Worm (Caenorhabditis elegans) whole organism, young adult: Measurements from ENCODE around the gene F43C11.11.

Experiments used
- B0261.1 ChIP-seq: sonication (generic microtip); optimal IDR thresholded peaks from 2 replicates; lab custom pipeline; 2016; ENCODE audit warnings: mild to moderate bottlenecking, missing genetic modification characterization, moderate library complexity, missing compliant biosample characterization
- C06A6.2 ChIP-seq: fragments of 200-800 bp; sonication (Bioruptor generic); conservative IDR thresholded peaks from 2 replicates; pipeline ENCODE4 v1.3.6; 2022; ENCODE audit warnings: missing genetic modification characterization, missing compliant biosample characterization
- F10E7.11 ChIP-seq: sonication (generic microtip); optimal IDR thresholded peaks from 2 replicates; lab custom pipeline; 2017; ENCODE audit warnings: mild to moderate bottlenecking, missing genetic modification characterization, moderate library complexity, missing compliant biosample characterization
- F49E8.2 ChIP-seq: sonication (generic microtip); optimal IDR thresholded peaks from 3 replicates; lab custom pipeline; 2017; ENCODE audit warnings: missing genetic modification characterization, mild to moderate bottlenecking, missing compliant biosample characterization, antibody characterized with exemption, moderate library complexity; ENCODE audit not compliant: insufficient read depth
- F52B5.7 ChIP-seq: sonication (generic microtip); optimal IDR thresholded peaks from 2 replicates; lab custom pipeline; 2016; ENCODE audit warnings: mild to moderate bottlenecking, missing genetic modification characterization, missing compliant biosample characterization
- K11D2.4 ChIP-seq: fragments of 200-800 bp; sonication (Bioruptor generic); IDR thresholded peaks from 2 replicates; pipeline ENCODE4 v1.3.6; 2022; ENCODE audit warnings: missing genetic modification reagents, missing genetic modification characterization, missing compliant biosample characterization
- K12H6.12 ChIP-seq: fragments of 200-800 bp; sonication (Bioruptor generic); optimal IDR thresholded peaks from 2 replicates; lab custom pipeline; 2018; ENCODE audit warnings: mild to moderate bottlenecking, missing genetic modification characterization, missing compliant biosample characterization
- Y53G8AR.9 ChIP-seq: fragments of 200-800 bp; sonication (Bioruptor generic); conservative IDR thresholded peaks from 2 replicates; pipeline ENCODE4 v1.3.6; 2022; ENCODE audit warnings: missing genetic modification reagents, missing genetic modification characterization, missing compliant biosample characterization
- Y67H2A.10 ChIP-seq: fragments of 200-800 bp; sonication (Bioruptor generic); conservative IDR thresholded peaks from 2 replicates; pipeline ENCODE4 v1.3.6; 2022; ENCODE audit warnings: missing genetic modification reagents, missing genetic modification characterization, missing compliant biosample characterization
- akir-1 ChIP-seq: fragments of 200-800 bp; sonication (Bioruptor generic); optimal IDR thresholded peaks from 2 replicates; lab custom pipeline; 2018; ENCODE audit warnings: mild to moderate bottlenecking, missing genetic modification characterization, moderate library complexity, missing compliant biosample characterization
- aptf-2 ChIP-seq: fragments of 200-800 bp; sonication (Bioruptor generic); conservative IDR thresholded peaks from 2 replicates; pipeline ENCODE4 v1.3.6; 2022; ENCODE audit warnings: missing genetic modification reagents, missing genetic modification characterization, missing compliant biosample characterization
- atf-7 ChIP-seq: sonication (generic microtip); optimal IDR thresholded peaks from 2 replicates; lab custom pipeline; 2017; ENCODE audit warnings: mild to moderate bottlenecking, missing genetic modification characterization, missing compliant biosample characterization
- attf-5 ChIP-seq: fragments of 200-800 bp; sonication (Bioruptor generic); optimal IDR thresholded peaks from 2 replicates; lab custom pipeline; 2018; ENCODE audit warnings: mild to moderate bottlenecking, missing genetic modification characterization, missing compliant biosample characterization
- bed-2 ChIP-seq: fragments of 200-800 bp; sonication (Bioruptor generic); IDR thresholded peaks from 2 replicates; pipeline ENCODE4 v1.3.6; 2022; ENCODE audit warnings: missing genetic modification reagents, missing genetic modification characterization, missing compliant biosample characterization
- cebp-1 ChIP-seq, 2 experiments: fragments of 200-800 bp in 1 of 2; sonication (Bioruptor generic) in 1 of 2; sonication (generic microtip) in 1 of 2; IDR thresholded peaks in 1 of 2; optimal IDR thresholded peaks in 1 of 2; 2 replicates each; pipeline versions ENCODE4 v1.3.6 to Lab custom; 2017 to 2022; ENCODE audit warnings: missing compliant biosample characterization in 2 of 2, missing genetic modification characterization in 2 of 2, mild to moderate bottlenecking in 1 of 2, missing genetic modification reagents in 1 of 2, moderate library complexity in 1 of 2
- ceh-79 ChIP-seq: sonication (generic microtip); optimal IDR thresholded peaks from 2 replicates; lab custom pipeline; 2017; ENCODE audit warnings: mild to moderate bottlenecking, missing genetic modification characterization, missing compliant biosample characterization
- egl-18 ChIP-seq: fragments of 200-800 bp; sonication (Bioruptor generic); IDR thresholded peaks from 2 replicates; pipeline ENCODE4 v1.3.6; 2022; ENCODE audit warnings: missing genetic modification reagents, missing genetic modification characterization, missing compliant biosample characterization
- egrh-3 ChIP-seq: fragments of 200-800 bp; sonication (Bioruptor generic); IDR thresholded peaks from 2 replicates; pipeline ENCODE4 v1.3.6; 2022; ENCODE audit warnings: missing genetic modification reagents, missing genetic modification characterization, missing compliant biosample characterization
- ets-4 ChIP-seq: fragments of 200-800 bp; sonication (Bioruptor generic); optimal IDR thresholded peaks from 2 replicates; lab custom pipeline; 2018; ENCODE audit warnings: mild to moderate bottlenecking, missing genetic modification characterization, missing compliant biosample characterization
- hlh-12 ChIP-seq: sonication (generic microtip); optimal IDR thresholded peaks from 2 replicates; lab custom pipeline; 2016; ENCODE audit warnings: missing genetic modification characterization, missing compliant biosample characterization
- hmg-1.2 ChIP-seq: fragments of 200-800 bp; sonication (Bioruptor generic); IDR thresholded peaks from 2 replicates; pipeline ENCODE4 v1.3.6; 2022; ENCODE audit warnings: missing genetic modification reagents, missing genetic modification characterization, missing compliant biosample characterization
- hmg-20 ChIP-seq: fragments of 200-800 bp; sonication (Bioruptor generic); IDR thresholded peaks from 2 replicates; pipeline ENCODE4 v1.3.6; 2022; ENCODE audit warnings: missing genetic modification reagents, missing genetic modification characterization, missing compliant biosample characterization
- lsl-1 ChIP-seq: fragments of 200-800 bp; sonication (Bioruptor generic); optimal IDR thresholded peaks from 2 replicates; lab custom pipeline; 2018; ENCODE audit warnings: mild to moderate bottlenecking, missing genetic modification characterization, moderate library complexity, missing compliant biosample characterization
- mcd-1 ChIP-seq: fragments of 200-800 bp; sonication (Bioruptor generic); IDR thresholded peaks from 2 replicates; pipeline ENCODE4 v1.3.6; 2022; ENCODE audit warnings: missing genetic modification reagents, missing genetic modification characterization, missing compliant biosample characterization
- nfyb-1 ChIP-seq: fragments of 200-800 bp; sonication (Bioruptor generic); IDR thresholded peaks from 2 replicates; pipeline ENCODE4 v1.3.6; 2022; ENCODE audit warnings: missing genetic modification reagents, missing genetic modification characterization, missing compliant biosample characterization
- nhr-80 ChIP-seq: sonication (generic microtip); optimal IDR thresholded peaks from 2 replicates; lab custom pipeline; 2016; ENCODE audit warnings: missing genetic modification characterization, missing compliant biosample characterization
- somi-1 ChIP-seq: fragments of 200-800 bp; sonication (Bioruptor generic); optimal IDR thresholded peaks from 2 replicates; lab custom pipeline; 2018; ENCODE audit warnings: mild to moderate bottlenecking, missing genetic modification characterization, missing compliant biosample characterization
- tbx-9 ChIP-seq: sonication (generic microtip); optimal IDR thresholded peaks from 2 replicates; lab custom pipeline; 2016; ENCODE audit warnings: borderline replicate concordance, missing genetic modification characterization, inconsistent platforms, missing compliant biosample characterization
- unc-62 ChIP-seq: fragments of 150-350 bp; optimal IDR thresholded peaks from 2 replicates; lab custom pipeline; 2014; ENCODE audit warnings: missing biosample characterization, missing genetic modification reagents, missing genetic modification characterization
- zfh-2 ChIP-seq: fragments of 200-800 bp; sonication (Bioruptor generic); conservative IDR thresholded peaks from 2 replicates; pipeline ENCODE4 v1.3.6; 2022; ENCODE audit warnings: missing genetic modification reagents, missing genetic modification characterization, missing compliant biosample characterization
- zim-3 ChIP-seq: sonication (generic microtip); optimal IDR thresholded peaks from 2 replicates; lab custom pipeline; 2017; ENCODE audit warnings: mild to moderate bottlenecking, missing genetic modification characterization, moderate library complexity, missing compliant biosample characterization
- ztf-28 ChIP-seq: fragments of 200-800 bp; sonication (Bioruptor generic); IDR thresholded peaks from 2 replicates; pipeline ENCODE4 v1.3.6; 2022; ENCODE audit warnings: missing genetic modification reagents, missing genetic modification characterization, missing compliant biosample characterization
- ztf-6 ChIP-seq: fragments of 200-800 bp; sonication (Bioruptor generic); IDR thresholded peaks from 2 replicates; pipeline ENCODE4 v1.3.6; 2022; ENCODE audit warnings: missing genetic modification reagents, missing genetic modification characterization, missing compliant biosample characterization

Gene F43C11.11

ce11 chrII:2340974-2341373, 22.6 kb downstream of the F43C11.11 start:
- peak; percentile 47; the same call in 1 of the 2 replicates for TF ChIP-seq hmg-1.2
- no peak for TF ChIP-seq K11D2.4 (GFP tag; lab: Robert Waterston, UW)

- TF ChIP-seq ztf-6 (GFP tag; lab: Robert Waterston, UW) (no peak), ztf-28 (GFP tag; lab: Robert Waterston, UW) (no peak), akir-1 (GFP tag; lab: Kevin White, UChicago) (no peak), egl-18 (GFP tag; lab: Robert Waterston, UW) (no peak), ceh-79 (tag; lab: Kevin White, UChicago) (no peak), bed-2 (GFP tag; lab: Robert Waterston, UW) (no peak), aptf-2 (GFP tag; lab: Robert Waterston, UW) (no peak), F49E8.2 (tag; lab: Kevin White, UChicago) (no peak), B0261.1 (tag; lab: Kevin White, UChicago) (no peak), F52B5.7 (no peak), somi-1 (GFP tag; lab: Kevin White, UChicago) (no peak), F10E7.11 (no peak), Y67H2A.10 (no peak)
Measured at ce11 chrII:2336177-2336576, 27.4 kb downstream of the F43C11.11 start.

- TF ChIP-seq C06A6.2 (GFP tag; lab: Robert Waterston, UW) = no peak
- TF ChIP-seq egrh-3 (GFP tag; lab: Robert Waterston, UW) = no peak
- TF ChIP-seq hmg-20 (GFP tag; lab: Robert Waterston, UW) = no peak
- TF ChIP-seq nhr-80 (tag; lab: Kevin White, UChicago) = peak; percentile 84
- TF ChIP-seq zfh-2 (GFP tag; lab: Robert Waterston, UW) = no peak
- peak; percentile 37 for TF ChIP-seq unc-62
- TF ChIP-seq lsl-1 (GFP tag; lab: Kevin White, UChicago) = no peak
- no peak for TF ChIP-seq attf-5
- no peak for TF ChIP-seq hmg-1.2
- no peak for TF ChIP-seq cebp-1 (GFP tag; IDR thresholded peaks at IDR 0.05; lab: Robert Waterston, UW)
- peak; percentile 27 for TF ChIP-seq cebp-1 (tag; optimal IDR thresholded peaks at IDR 0.05; lab: Kevin White, UChicago)
- TF ChIP-seq hlh-12 (tag; lab: Kevin White, UChicago) = no peak
- no peak for TF ChIP-seq tbx-9 (tag; lab: Kevin White, UChicago)
- TF ChIP-seq nfyb-1 (GFP tag; lab: Robert Waterston, UW) = no peak
- TF ChIP-seq K12H6.12 (tag; lab: Kevin White, UChicago) = no peak
- TF ChIP-seq Y53G8AR.9 = no peak
- TF ChIP-seq mcd-1 (GFP tag; lab: Robert Waterston, UW) = no peak
- TF ChIP-seq atf-7 = peak; percentile 87
- no peak for TF ChIP-seq zim-3 (tag; lab: Kevin White, UChicago)
- TF ChIP-seq ets-4 (GFP tag; lab: Kevin White, UChicago) = no peak
- TF ChIP-seq somi-1 (GFP tag; lab: Kevin White, UChicago) = no peak
Measured at ce11 chrII:2335572-2335971, 28.0 kb downstream of the F43C11.11 start, which contains the start of gene F43C11.7. Gene F43C11.7 (plus strand): TSS chrII:2335897.

ce11 chrII:2332220-2332619, 31.4 kb downstream of the F43C11.11 start, which contains the start of gene F43C11.8:
Gene F43C11.8 (plus strand): TSS chrII:2332520.
- TF ChIP-seq nhr-80 (tag; lab: Kevin White, UChicago) (peak; percentile 6), C06A6.2 (GFP tag; lab: Robert Waterston, UW) (no peak)
